Worm (Caenorhabditis elegans): ENCODE measurements around the gene str-69.

DNA sequence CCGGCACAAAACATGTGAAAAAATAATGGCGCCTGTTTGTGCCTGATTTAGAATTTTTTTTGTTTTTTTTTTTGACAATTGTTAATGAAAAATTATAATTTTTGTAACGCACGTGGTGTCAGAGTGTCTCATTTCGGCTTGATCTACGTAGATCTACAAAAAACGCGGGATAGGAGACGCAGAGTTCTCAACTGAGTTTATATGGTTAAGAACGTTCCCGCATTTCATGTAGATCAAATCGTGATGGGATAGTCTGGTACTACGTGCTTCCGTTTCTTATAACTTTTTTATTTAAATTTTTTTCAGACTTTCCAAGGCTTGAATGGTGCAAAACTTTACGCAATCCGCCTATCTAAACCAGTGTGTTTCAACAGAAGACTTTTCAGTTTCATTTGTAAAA, 23.1 kb upstream of the str-69 start, which contains the start of gene tat-6:
- no peak for TF ChIP-seq nhr-90 (tag; optimal IDR thresholded peaks at IDR 0.05; ENCODE audit: poor library complexity)
- TF ChIP-seq mep-1 (tag; optimal IDR thresholded peaks at IDR 0.05), result no peak
- no peak for TF ChIP-seq unc-62 (GFP tag; optimal IDR thresholded peaks at IDR 0.05)
- TF ChIP-seq efl-3 (GFP tag; optimal IDR thresholded peaks at IDR 0.05), result no peak
- no peak for TF ChIP-seq egl-13 (tag; optimal IDR thresholded peaks at IDR 0.05)
- TF ChIP-seq nhr-77 (tag; optimal IDR thresholded peaks at IDR 0.05), result no peak
- TF ChIP-seq snpc-4 (tag; optimal IDR thresholded peaks at IDR 0.05), result no peak
- no peak for TF ChIP-seq nhr-11 (tag; optimal IDR thresholded peaks at IDR 0.05)
- TF ChIP-seq ztf-11 (tag; optimal IDR thresholded peaks at IDR 0.05), result no peak
